Worm (Caenorhabditis elegans) whole organism, L4 larva: ENCODE results near the gene C16C4.17.
"Not testable (repeated sequence)": the region's sequence is repeated elsewhere in the genome, so short reads cannot be mapped to it uniquely, and the experiment has no call there.

Experiments
- D1046.2 ChIP-seq: fragments of 200-800 bp; sonication (Bioruptor generic); IDR thresholded peaks from 2 replicates; pipeline ENCODE4 v1.3.6; 2022; ENCODE audit warnings: missing genetic modification characterization, missing compliant biosample characterization
- F10B5.3 ChIP-seq: sonication (generic microtip); optimal IDR thresholded peaks from 2 replicates; lab custom pipeline; 2016; ENCODE audit warnings: mild to moderate bottlenecking, missing genetic modification characterization, missing compliant biosample characterization
- R02D3.7 ChIP-seq: fragments of 150-350 bp; sonication (generic microtip); optimal IDR thresholded peaks from 3 replicates; lab custom pipeline; 2014; ENCODE audit warnings: missing biosample characterization, missing genetic modification characterization
- aha-1 ChIP-seq: fragments of 150-350 bp; peaks from one replicate; lab custom pipeline; 2014; ENCODE audit warnings: missing biosample characterization, missing genetic modification characterization
- arid-1 ChIP-seq: fragments of 200-800 bp; sonication (Bioruptor generic); conservative IDR thresholded peaks from 2 replicates; pipeline ENCODE4 v1.3.6; 2022; ENCODE audit warnings: missing genetic modification reagents, missing genetic modification characterization, missing compliant biosample characterization
- cey-2 ChIP-seq: sonication (generic microtip); optimal IDR thresholded peaks from 3 replicates; lab custom pipeline; 2017; ENCODE audit warnings: missing genetic modification characterization, mild to moderate bottlenecking, missing compliant biosample characterization, antibody characterized with exemption, borderline replicate concordance; ENCODE audit not compliant: insufficient read depth
- daf-16 ChIP-seq, 3 experiments: sonication (generic microtip); optimal IDR thresholded peaks; 2 replicates each; lab custom pipeline; 2016 to 2017; ENCODE audit warnings: missing genetic modification characterization in 3 of 3, missing genetic modification reagents in 3 of 3, mild to moderate bottlenecking in 2 of 3, missing compliant biosample characterization in 2 of 3, missing biosample characterization in 1 of 3, moderate library complexity in 1 of 3
- daf-8 ChIP-seq: fragments of 200-800 bp; sonication (Bioruptor generic); IDR thresholded peaks from 2 replicates; pipeline ENCODE4 v1.3.6; 2022; ENCODE audit warnings: missing genetic modification characterization, missing compliant biosample characterization
- dmd-6 ChIP-seq: fragments of 200-800 bp; sonication (Bioruptor generic); IDR thresholded peaks from 2 replicates; pipeline ENCODE4 v1.3.6; 2022; ENCODE audit warnings: missing genetic modification reagents, missing genetic modification characterization, missing compliant biosample characterization
- dmd-9 ChIP-seq: fragments of 200-800 bp; sonication (Bioruptor generic); IDR thresholded peaks from 2 replicates; pipeline ENCODE4 v1.3.6; 2022; ENCODE audit warnings: missing genetic modification reagents, missing genetic modification characterization, missing compliant biosample characterization
- dve-1 ChIP-seq: sonication (generic microtip); optimal IDR thresholded peaks from 2 replicates; lab custom pipeline; 2017; ENCODE audit warnings: antibody characterized with exemption, mild to moderate bottlenecking, missing genetic modification characterization, missing compliant biosample characterization; ENCODE audit not compliant: insufficient read depth
- egl-43 ChIP-seq: fragments of 200-800 bp; sonication (Bioruptor generic); IDR thresholded peaks from 2 replicates; pipeline ENCODE4 v1.3.6; 2022; ENCODE audit warnings: missing genetic modification reagents, missing genetic modification characterization, missing compliant biosample characterization
- gei-8 ChIP-seq: fragments of 200-800 bp; sonication (Bioruptor generic); optimal IDR thresholded peaks from 2 replicates; lab custom pipeline; 2018; ENCODE audit warnings: mild to moderate bottlenecking, missing genetic modification characterization, missing compliant biosample characterization
- hlh-11 ChIP-seq: fragments of 200-800 bp; sonication (Bioruptor generic); optimal IDR thresholded peaks from 2 replicates; lab custom pipeline; 2018; ENCODE audit warnings: mild to moderate bottlenecking, missing genetic modification characterization, missing compliant biosample characterization
- jun-1 ChIP-seq: fragments of 150-350 bp; optimal IDR thresholded peaks from 2 replicates; lab custom pipeline; 2014; ENCODE audit warnings: missing biosample characterization, missing genetic modification reagents, missing genetic modification characterization
- lim-7 ChIP-seq: fragments of 200-800 bp; sonication (Bioruptor generic); IDR thresholded peaks from 2 replicates; pipeline ENCODE4 v1.3.6; 2022; ENCODE audit warnings: missing genetic modification characterization, missing compliant biosample characterization
- lin-39 ChIP-seq: fragments of 150-350 bp; optimal IDR thresholded peaks from 2 replicates; lab custom pipeline; 2014; ENCODE audit warnings: missing biosample characterization, missing genetic modification reagents, missing genetic modification characterization
- madf-5 ChIP-seq, 2 experiments: fragments of 200-800 bp; sonication (Bioruptor generic); IDR thresholded peaks; 2 replicates each; pipeline ENCODE4 v1.3.6; 2022; ENCODE audit warnings: missing compliant biosample characterization in 2 of 2, missing genetic modification characterization in 2 of 2
- nhr-10 ChIP-seq: fragments of 150-350 bp; optimal IDR thresholded peaks from 2 replicates; lab custom pipeline; 2014; ENCODE audit warnings: missing biosample characterization, missing genetic modification characterization
- nhr-111 ChIP-seq: fragments of 200-800 bp; sonication (Bioruptor generic); optimal IDR thresholded peaks from 2 replicates; lab custom pipeline; 2018; ENCODE audit warnings: mild to moderate bottlenecking, missing genetic modification characterization, missing compliant biosample characterization
- nhr-237 ChIP-seq: sonication (generic microtip); optimal IDR thresholded peaks from 2 replicates; lab custom pipeline; 2017; ENCODE audit warnings: missing biosample characterization, missing genetic modification characterization
- nhr-48 ChIP-seq: sonication (generic microtip); optimal IDR thresholded peaks from 2 replicates; lab custom pipeline; 2016; ENCODE audit warnings: mild to moderate bottlenecking, missing genetic modification characterization, missing compliant biosample characterization
- pha-4 ChIP-seq, 2 experiments: fragments of 150-350 bp in 1 of 2; fragments of 200-800 bp in 1 of 2; sonication (Bioruptor generic) in 1 of 2; IDR thresholded peaks in 1 of 2; optimal IDR thresholded peaks in 1 of 2; 2 replicates each; pipeline versions ENCODE4 v1.3.6 to Lab custom; 2014 to 2022; ENCODE audit warnings: missing genetic modification characterization in 2 of 2, missing genetic modification reagents in 2 of 2, missing biosample characterization in 1 of 2, missing compliant biosample characterization in 1 of 2
- php-3 ChIP-seq: fragments of 200-800 bp; sonication (Bioruptor generic); IDR thresholded peaks from 2 replicates; pipeline ENCODE4 v1.3.6; 2022; ENCODE audit warnings: missing genetic modification reagents, missing genetic modification characterization, missing compliant biosample characterization
- pqm-1 ChIP-seq: sonication (generic microtip); optimal IDR thresholded peaks from 2 replicates; lab custom pipeline; 2017; ENCODE audit warnings: missing biosample characterization, missing genetic modification characterization
- skn-1 ChIP-seq: fragments of 150-350 bp; optimal IDR thresholded peaks from 2 replicates; lab custom pipeline; 2014; ENCODE audit warnings: missing biosample characterization, missing genetic modification characterization
- vab-7 ChIP-seq: fragments of 200-800 bp; sonication (Bioruptor generic); IDR thresholded peaks from 2 replicates; pipeline ENCODE4 v1.3.6; 2022; ENCODE audit warnings: missing genetic modification reagents, missing genetic modification characterization, missing compliant biosample characterization
- zip-11 ChIP-seq: fragments of 200-800 bp; sonication (Bioruptor generic); IDR thresholded peaks from 2 replicates; pipeline ENCODE4 v1.3.6; 2022; ENCODE audit warnings: missing genetic modification characterization, missing compliant biosample characterization
- ztf-7 ChIP-seq: fragments of 150-350 bp; optimal IDR thresholded peaks from 2 replicates; lab custom pipeline; 2014; ENCODE audit warnings: missing biosample characterization, missing genetic modification characterization

The C16C4.17 gene

ce11 chrII:1819944-1820570 lies 44.3 kb upstream of the C16C4.17 start, which contains the start of gene fbxc-19 (continued):
- TF ChIP-seq hlh-11 (tag; lab: Kevin White, UChicago) = peak; percentile 95
- TF ChIP-seq skn-1 (tag; lab: Kevin White, UChicago) = no peak
- peak; percentile 31 for TF ChIP-seq nhr-48 (tag; lab: Kevin White, UChicago)
- TF ChIP-seq ztf-7 = peak; percentile 90
- TF ChIP-seq nhr-111 (GFP tag; lab: Kevin White, UChicago) = no peak
- no peak for TF ChIP-seq zip-11 (GFP tag; lab: Robert Waterston, UW)
- peak; percentile 84 for TF ChIP-seq dve-1 (tag; lab: Kevin White, UChicago)
- peak; percentile 78 for TF ChIP-seq aha-1 (tag; lab: Kevin White, UChicago)
- no peak for TF ChIP-seq nhr-10 (tag; lab: Kevin White, UChicago)
- TF ChIP-seq F10B5.3 (tag; lab: Kevin White, UChicago) = no peak
- TF ChIP-seq daf-8 (GFP tag; lab: Robert Waterston, UW) = no peak
- TF ChIP-seq nhr-237 = no peak
- no peak for TF ChIP-seq daf-16 (GFP tag; optimal IDR thresholded peaks at IDR 0.05; lab: Kevin White, UChicago)
- TF ChIP-seq daf-16 (tag; optimal IDR thresholded peaks at IDR 0.05; lab: Kevin White, UChicago) = peak; percentile 92
- TF ChIP-seq egl-43 (GFP tag; lab: Robert Waterston, UW) = no peak
- no peak for TF ChIP-seq pha-4 (GFP tag; IDR thresholded peaks at IDR 0.05; lab: Robert Waterston, UW)
- TF ChIP-seq pha-4 (tag; optimal IDR thresholded peaks at IDR 0.05; lab: Kevin White, UChicago) = no peak
- TF ChIP-seq lin-39 = no peak

ce11 chrII:1820774-1821173 lies 43.6 kb upstream of the C16C4.17 start, which contains the start of gene fbxa-3:
Gene fbxa-3 (minus strand): TSS chrII:1820874.
- no peak for TF ChIP-seq dmd-9
- no peak for TF ChIP-seq R02D3.7 (tag; lab: Kevin White, UChicago)
- TF ChIP-seq vab-7 (GFP tag; lab: Robert Waterston, UW) = no peak
- TF ChIP-seq gei-8 (GFP tag; lab: Kevin White, UChicago) = no peak
- TF ChIP-seq D1046.2 (GFP tag; lab: Robert Waterston, UW) = no peak
- TF ChIP-seq, all 104 proteins: peak for 0

- TF ChIP-seq php-3 (GFP tag; lab: Robert Waterston, UW) = 0 out of 2 replicates have a peak, but pooled peaks have one; percentile 32
- TF ChIP-seq pqm-1 = peak; percentile 19
- peak; percentile 16 for TF ChIP-seq hlh-11 (tag; lab: Kevin White, UChicago)
- TF ChIP-seq dmd-6 (GFP tag; lab: Robert Waterston, UW) = peak; percentile 61
Observed at ce11 chrII:1823597-1823996, 40.8 kb upstream of the C16C4.17 start.

- not testable (repeated sequence) for TF ChIP-seq lim-7 (GFP tag; lab: Robert Waterston, UW); F10B5.3 (tag; lab: Kevin White, UChicago); arid-1 (GFP tag; lab: Robert Waterston, UW)
Observed at ce11 chrII:1824329-1824728, 40.0 kb upstream of the C16C4.17 start, which contains the start of gene math-41. Gene math-41 (plus strand): TSS chrII:1824629.

- TF ChIP-seq jun-1 (no peak), pqm-1 (peak; percentile 63), madf-5 (GFP tag; IDR thresholded peaks at IDR 0.05; lab: Robert Waterston, UW) (no peak), dmd-6 (GFP tag; lab: Robert Waterston, UW) (peak; percentile 19; the same call in 1 of the 2 replicates), cey-2 (tag; lab: Kevin White, UChicago) (no peak)
Observed at ce11 chrII:1830182-1830682, 34.1 kb upstream of the C16C4.17 start, which contains the start of gene math-40. Gene math-40 (plus strand): TSS chrII:1830632.
